Worm (Caenorhabditis elegans) whole organism, mixed stage, embryonic: ENCODE data around the gene bath-30.

Experiments used
- M03D4.4 ChIP-seq: sonication (generic microtip); optimal IDR thresholded peaks from 2 replicates; lab custom pipeline; 2017; ENCODE audit warnings: mild to moderate bottlenecking, missing genetic modification characterization, missing compliant biosample characterization
- bed-3 ChIP-seq: fragments of 200-800 bp; sonication (Bioruptor generic); optimal IDR thresholded peaks from 3 replicates; lab custom pipeline; 2018; ENCODE audit warnings: mild to moderate bottlenecking, missing genetic modification characterization, moderate library complexity, missing compliant biosample characterization
- blmp-1 ChIP-seq: fragments of 150-350 bp; optimal IDR thresholded peaks from 2 replicates; lab custom pipeline; 2014; ENCODE audit warnings: missing biosample characterization, missing genetic modification characterization
- ceh-39 ChIP-seq: fragments of 150-350 bp; optimal IDR thresholded peaks from 2 replicates; lab custom pipeline; 2014; ENCODE audit warnings: missing biosample characterization, missing genetic modification characterization
- ceh-43 ChIP-seq: fragments of 200-800 bp; sonication (Bioruptor generic); optimal IDR thresholded peaks from 2 replicates; lab custom pipeline; 2018; ENCODE audit warnings: mild to moderate bottlenecking, missing genetic modification characterization, moderate library complexity, missing compliant biosample characterization
- ceh-83 ChIP-seq: fragments of 200-800 bp; sonication (Bioruptor generic); optimal IDR thresholded peaks from 2 replicates; lab custom pipeline; 2018; ENCODE audit warnings: mild to moderate bottlenecking, missing genetic modification characterization, missing compliant biosample characterization
- ces-1 ChIP-seq: fragments of 150-350 bp; optimal IDR thresholded peaks from 2 replicates; lab custom pipeline; 2014; ENCODE audit warnings: missing biosample characterization, missing genetic modification reagents, missing genetic modification characterization
- cnd-1 ChIP-seq: fragments of 200-800 bp; sonication (Bioruptor generic); optimal IDR thresholded peaks from 2 replicates; lab custom pipeline; 2018; ENCODE audit warnings: mild to moderate bottlenecking, missing genetic modification characterization, missing compliant biosample characterization
- drap-1 ChIP-seq: fragments of 200-800 bp; sonication (Bioruptor generic); optimal IDR thresholded peaks from 3 replicates; lab custom pipeline; 2018; ENCODE audit warnings: mild to moderate bottlenecking, missing genetic modification characterization, missing compliant biosample characterization
- elt-1 ChIP-seq: sonication (generic microtip); optimal IDR thresholded peaks from 2 replicates; lab custom pipeline; 2017; ENCODE audit warnings: missing genetic modification characterization, mild to moderate bottlenecking, missing compliant biosample characterization, antibody characterized with exemption, moderate library complexity, borderline replicate concordance; ENCODE audit not compliant: insufficient read depth
- elt-3 ChIP-seq: fragments of 150-350 bp; optimal IDR thresholded peaks from 2 replicates; lab custom pipeline; 2014; ENCODE audit warnings: missing biosample characterization, missing genetic modification characterization
- flh-1 ChIP-seq: fragments of 200-800 bp; sonication (Bioruptor generic); optimal IDR thresholded peaks from 2 replicates; lab custom pipeline; 2018; ENCODE audit warnings: mild to moderate bottlenecking, missing genetic modification characterization, moderate library complexity, missing compliant biosample characterization
- ham-2 ChIP-seq: fragments of 200-800 bp; sonication (Bioruptor generic); optimal IDR thresholded peaks from 2 replicates; lab custom pipeline; 2018; ENCODE audit warnings: mild to moderate bottlenecking, missing genetic modification characterization, missing compliant biosample characterization
- hlh-1 ChIP-seq: fragments of 150-350 bp; optimal IDR thresholded peaks from 2 replicates; lab custom pipeline; 2014; ENCODE audit warnings: missing biosample characterization, missing genetic modification reagents, missing genetic modification characterization
- lin-13 ChIP-seq: fragments of 150-350 bp; optimal IDR thresholded peaks from 2 replicates; lab custom pipeline; 2014; ENCODE audit warnings: missing biosample characterization, missing genetic modification characterization
- mep-1 ChIP-seq: fragments of 150-350 bp; optimal IDR thresholded peaks from 2 replicates; lab custom pipeline; 2017; ENCODE audit warnings: missing biosample characterization, missing genetic modification reagents, missing genetic modification characterization, inconsistent platforms
- mls-2 ChIP-seq: sonication (generic microtip); optimal IDR thresholded peaks from 2 replicates; lab custom pipeline; 2016; ENCODE audit warnings: mild to moderate bottlenecking, missing genetic modification characterization, moderate library complexity, missing compliant biosample characterization
- nhr-12 ChIP-seq: fragments of 150-350 bp; optimal IDR thresholded peaks from 2 replicates; lab custom pipeline; 2014; ENCODE audit warnings: missing biosample characterization, missing genetic modification characterization
- nhr-2 ChIP-seq: fragments of 150-350 bp; optimal IDR thresholded peaks from 2 replicates; lab custom pipeline; 2014; ENCODE audit warnings: missing biosample characterization, missing genetic modification characterization
- nhr-237 ChIP-seq: fragments of 150-350 bp; optimal IDR thresholded peaks from 2 replicates; lab custom pipeline; 2014; ENCODE audit warnings: missing biosample characterization, missing genetic modification characterization
- nhr-28 ChIP-seq: fragments of 150-350 bp; optimal IDR thresholded peaks from 2 replicates; lab custom pipeline; 2014; ENCODE audit warnings: missing biosample characterization, missing genetic modification characterization
- nhr-76 ChIP-seq: sonication (generic microtip); optimal IDR thresholded peaks from 2 replicates; lab custom pipeline; 2017; ENCODE audit warnings: missing biosample characterization, missing genetic modification characterization
- pha-4 ChIP-seq: fragments of 150-350 bp; optimal IDR thresholded peaks from 2 replicates; lab custom pipeline; 2018; ENCODE audit warnings: missing biosample characterization, missing genetic modification reagents, missing genetic modification characterization
- sem-2 ChIP-seq: fragments of 200-800 bp; sonication (Bioruptor generic); optimal IDR thresholded peaks from 2 replicates; lab custom pipeline; 2018; ENCODE audit warnings: mild to moderate bottlenecking, missing genetic modification characterization, missing compliant biosample characterization
- snpc-4 ChIP-seq: fragments of 150-350 bp; optimal IDR thresholded peaks from 2 replicates; lab custom pipeline; 2014; ENCODE audit warnings: missing biosample characterization, missing genetic modification characterization
- tbx-8 ChIP-seq: fragments of 200-800 bp; sonication (Bioruptor generic); optimal IDR thresholded peaks from 2 replicates; lab custom pipeline; 2018; ENCODE audit warnings: mild to moderate bottlenecking, missing genetic modification characterization, moderate library complexity, missing compliant biosample characterization
- unc-120 ChIP-seq: sonication (generic microtip); optimal IDR thresholded peaks from 2 replicates; lab custom pipeline; 2017; ENCODE audit warnings: missing genetic modification characterization, missing compliant biosample characterization; ENCODE audit not compliant: poor library complexity, severe bottlenecking
- unc-39 ChIP-seq: fragments of 150-350 bp; optimal IDR thresholded peaks from 2 replicates; lab custom pipeline; 2014; ENCODE audit warnings: missing biosample characterization, missing genetic modification characterization
- unc-62 ChIP-seq: fragments of 150-350 bp; optimal IDR thresholded peaks from 2 replicates; lab custom pipeline; 2014; ENCODE audit warnings: missing biosample characterization, missing genetic modification reagents, missing genetic modification characterization
- zip-8 ChIP-seq: fragments of 150-350 bp; optimal IDR thresholded peaks from 2 replicates; lab custom pipeline; 2014; ENCODE audit warnings: missing biosample characterization, missing genetic modification characterization
- ztf-11 ChIP-seq: fragments of 150-350 bp; optimal IDR thresholded peaks from 2 replicates; lab custom pipeline; 2014; ENCODE audit warnings: missing biosample characterization, missing genetic modification characterization

bath-30 gene

DNA sequence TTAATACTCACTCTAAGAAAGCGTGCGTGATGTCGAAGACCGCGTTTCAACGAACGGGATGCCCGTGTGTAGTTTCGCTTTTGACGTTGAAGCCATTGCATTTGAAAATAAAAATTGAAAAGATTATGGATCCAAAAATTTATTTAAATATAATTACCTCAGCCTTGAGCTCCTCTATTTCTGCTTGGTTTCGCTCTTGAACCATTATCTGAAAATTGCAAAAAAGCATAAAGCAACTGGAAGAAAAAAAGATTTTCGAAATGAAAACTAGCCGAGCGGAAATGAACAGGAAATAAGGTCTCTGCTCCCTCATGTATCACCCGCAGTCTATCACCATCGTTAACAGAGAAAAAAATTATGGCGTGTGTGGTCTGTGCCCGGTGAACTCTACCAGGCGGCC is 20.9 kb upstream of the bath-30 start, which contains the start of gene Y49F6C.6:
TSS of gene Y49F6C.6 (minus strand) at position 101 of the 400 bp plus-strand sequence.
- TF ChIP-seq mls-2 (no peak), drap-1 (no peak), hlh-1 (no peak), cnd-1 (no peak), ceh-43 (GFP tag; lab: Kevin White, UChicago) (no peak), ces-1 (GFP tag; lab: Kevin White, UChicago) (no peak), snpc-4 (no peak), bed-3 (GFP tag; lab: Kevin White, UChicago) (no peak), blmp-1 (tag; lab: Kevin White, UChicago) (no peak), ceh-39 (tag; lab: Kevin White, UChicago) (no peak), unc-39 (tag; lab: Kevin White, UChicago) (no peak), nhr-28 (no peak), M03D4.4 (tag; lab: Kevin White, UChicago) (no peak), tbx-8 (GFP tag; lab: Kevin White, UChicago) (no peak), unc-120 (tag; lab: Kevin White, UChicago) (no peak), ham-2 (no peak), pha-4 (tag; lab: Kevin White, UChicago) (no peak), unc-62 (no peak), mep-1 (tag; lab: Kevin White, UChicago) (no peak), nhr-2 (tag; lab: Kevin White, UChicago) (no peak)

- TF ChIP-seq nhr-76 (tag; lab: Kevin White, UChicago) (no peak), elt-1 (no peak), unc-39 (tag; lab: Kevin White, UChicago) (no peak), ceh-83 (GFP tag; lab: Kevin White, UChicago) (no peak), flh-1 (no peak), elt-3 (no peak), ces-1 (GFP tag; lab: Kevin White, UChicago) (no peak), nhr-237 (tag; lab: Kevin White, UChicago) (no peak), unc-62 (no peak), nhr-28 (no peak)
These were observed 12.7 kb upstream of the bath-30 start, which contains the start of the genes lido-14 and bath-27 for ce11 chrII:3358834-3359233. Gene lido-14 (plus strand): TSS chrII:3359134. Gene bath-27 (plus strand): TSS chrII:3359139.

- TF ChIP-seq hlh-1 (no peak), flh-1 (no peak), nhr-76 (tag; lab: Kevin White, UChicago) (no peak), nhr-12 (tag; lab: Kevin White, UChicago) (no peak), nhr-2 (tag; lab: Kevin White, UChicago) (no peak), zip-8 (tag; lab: Kevin White, UChicago) (no peak), bed-3 (GFP tag; lab: Kevin White, UChicago) (no peak), sem-2 (GFP tag; lab: Kevin White, UChicago) (no peak), unc-120 (tag; lab: Kevin White, UChicago) (no peak), ceh-39 (tag; lab: Kevin White, UChicago) (no peak)
- TF ChIP-seq, all 35 proteins: peak for 0
These were observed 3.7 kb upstream of the bath-30 start, which contains the start of gene F14D2.8 for ce11 chrII:3349820-3350291. Gene F14D2.8 (minus strand): TSS chrII:3349870.

DNA sequence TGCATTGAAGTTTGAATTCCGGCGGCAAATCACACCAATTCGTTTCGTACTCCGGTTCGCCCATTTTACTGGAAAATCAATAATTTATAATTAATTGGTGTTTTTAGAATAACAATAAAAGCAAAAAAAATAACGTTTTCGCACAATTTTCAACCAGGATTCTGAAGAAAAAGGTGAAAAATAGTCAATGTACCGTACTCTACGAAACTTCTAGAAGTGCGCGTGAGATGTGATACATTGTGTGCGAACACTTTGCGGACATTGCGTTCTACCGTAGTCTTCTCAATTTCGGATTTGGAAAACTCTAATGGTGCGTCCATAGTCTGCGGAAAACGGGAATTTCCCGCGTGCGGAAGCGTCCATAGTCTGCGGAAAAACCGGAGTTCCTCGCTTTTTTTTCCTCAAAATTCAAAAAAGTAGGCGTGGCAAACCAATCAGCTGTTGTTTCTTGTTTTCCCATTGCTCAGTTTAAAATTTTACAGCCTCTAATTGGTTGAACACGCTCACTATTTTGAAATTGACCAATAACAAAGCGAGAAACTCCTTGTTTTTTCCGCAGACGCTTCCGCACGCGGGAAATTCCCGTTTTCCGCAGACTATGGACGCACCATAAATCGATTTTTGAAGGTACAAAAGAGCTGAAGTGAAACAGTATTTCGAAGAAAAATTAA is 1.9 kb upstream of the bath-30 start, which contains the start of the genes F14D2.14 and bath-29:
TSS of gene F14D2.14 (minus strand) at position 51 of the 671 bp plus-strand sequence.
TSS of gene bath-29 (plus strand) at position 621 of the 671 bp plus-strand sequence.
- TF ChIP-seq unc-120 (tag; lab: Kevin White, UChicago) (no peak), ces-1 (GFP tag; lab: Kevin White, UChicago) (no peak), snpc-4 (no peak), ztf-11 (tag; lab: Kevin White, UChicago) (no peak), M03D4.4 (tag; lab: Kevin White, UChicago) (no peak), pha-4 (tag; lab: Kevin White, UChicago) (no peak), tbx-8 (GFP tag; lab: Kevin White, UChicago) (no peak), blmp-1 (tag; lab: Kevin White, UChicago) (no peak)

ce11 chrII:3344917-3345316 is 1.3 kb downstream of the bath-30 start, which contains the start of gene bath-28:
Gene bath-28 (minus strand): TSS chrII:3344967.
- TF ChIP-seq bed-3 (GFP tag; lab: Kevin White, UChicago) = no peak
- no peak for TF ChIP-seq ceh-39 (tag; lab: Kevin White, UChicago)
- no peak for TF ChIP-seq lin-13 (tag; lab: Kevin White, UChicago)
- TF ChIP-seq elt-3 = no peak
